Worm (Caenorhabditis elegans) whole organism, L1 larva: ENCODE measurements around the gene algn-6.

Source experiments
- C04F5.9 ChIP-seq: sonication (generic microtip); optimal IDR thresholded peaks from 2 replicates; lab custom pipeline; 2016; ENCODE audit warnings: missing genetic modification characterization, missing compliant biosample characterization
- C34B4.2 ChIP-seq: sonication (generic microtip); optimal IDR thresholded peaks from 2 replicates; lab custom pipeline; 2017; ENCODE audit warnings: mild to moderate bottlenecking, missing genetic modification characterization, missing compliant biosample characterization
- F16B12.6 ChIP-seq: fragments of 150-350 bp; optimal IDR thresholded peaks from 2 replicates; lab custom pipeline; 2014; ENCODE audit warnings: missing biosample characterization, missing genetic modification characterization
- aha-1 ChIP-seq: fragments of 150-350 bp; optimal IDR thresholded peaks from 2 replicates; lab custom pipeline; 2014; ENCODE audit warnings: missing biosample characterization, missing genetic modification characterization
- aly-2 ChIP-seq: fragments of 150-350 bp; optimal IDR thresholded peaks from 2 replicates; lab custom pipeline; 2014; ENCODE audit warnings: missing biosample characterization, missing genetic modification characterization
- ama-1 ChIP-seq: fragments of 150-350 bp; optimal IDR thresholded peaks from 2 replicates; lab custom pipeline; 2014
- ceh-8 ChIP-seq: fragments of 200-800 bp; sonication (Bioruptor generic); optimal IDR thresholded peaks from 2 replicates; lab custom pipeline; 2018; ENCODE audit warnings: mild to moderate bottlenecking, missing genetic modification characterization, moderate library complexity, missing compliant biosample characterization
- ceh-82 ChIP-seq, 3 experiments: fragments of 150-350 bp in 1 of 3; sonication (generic microtip) in 2 of 3; optimal IDR thresholded peaks; 2 replicates each; lab custom pipeline; 2014 to 2017; ENCODE audit warnings: missing biosample characterization in 3 of 3, missing genetic modification characterization in 3 of 3
- ceh-88 ChIP-seq: fragments of 200-800 bp; sonication (Bioruptor generic); IDR thresholded peaks from 2 replicates; pipeline ENCODE4 v1.3.6; 2022; ENCODE audit warnings: missing genetic modification characterization, missing compliant biosample characterization
- ceh-90 ChIP-seq: sonication (generic microtip); optimal IDR thresholded peaks from 2 replicates; lab custom pipeline; 2016; ENCODE audit warnings: missing genetic modification characterization, missing compliant biosample characterization
- dsc-1 ChIP-seq: sonication (generic microtip); optimal IDR thresholded peaks from 2 replicates; lab custom pipeline; 2016; ENCODE audit warnings: mild to moderate bottlenecking, missing genetic modification characterization, missing compliant biosample characterization
- efl-3 ChIP-seq: fragments of 200-800 bp; sonication (Bioruptor generic); optimal IDR thresholded peaks from 2 replicates; lab custom pipeline; 2018; ENCODE audit warnings: mild to moderate bottlenecking, missing genetic modification characterization, missing compliant biosample characterization
- egl-13 ChIP-seq: sonication (generic microtip); optimal IDR thresholded peaks from 2 replicates; lab custom pipeline; 2016; ENCODE audit warnings: missing genotype, missing genetic modification reagents, missing genetic modification characterization, missing compliant biosample characterization
- egl-27 ChIP-seq, 2 experiments: fragments of 150-350 bp in 1 of 2; sonication (generic microtip); optimal IDR thresholded peaks; 3 replicates each; lab custom pipeline; 2017 to 2018; ENCODE audit warnings: missing biosample characterization in 2 of 2, missing genetic modification characterization in 2 of 2, missing genetic modification reagents in 2 of 2
- elt-2 ChIP-seq: sonication (generic microtip); optimal IDR thresholded peaks from 2 replicates; lab custom pipeline; 2016; ENCODE audit warnings: missing genetic modification characterization, mild to moderate bottlenecking, inconsistent platforms, missing compliant biosample characterization, missing genetic modification reagents
- elt-3 ChIP-seq, 6 experiments: fragments of 150-350 bp in 1 of 6; sonication (generic microtip); optimal IDR thresholded peaks; 2 replicates each; lab custom pipeline; 2017 to 2018; ENCODE audit warnings: missing biosample characterization in 6 of 6, missing genetic modification characterization in 6 of 6, inconsistent platforms in 1 of 6
- ets-5 ChIP-seq: fragments of 200-800 bp; sonication (Bioruptor generic); IDR thresholded peaks from 2 replicates; pipeline ENCODE4 v1.3.6; 2022; ENCODE audit warnings: missing genetic modification characterization, missing compliant biosample characterization
- fkh-4 ChIP-seq: sonication (generic microtip); optimal IDR thresholded peaks from 2 replicates; lab custom pipeline; 2016; ENCODE audit warnings: missing compliant biosample characterization, missing genetic modification characterization, borderline replicate concordance
- fkh-8 ChIP-seq: sonication (generic microtip); optimal IDR thresholded peaks from 2 replicates; lab custom pipeline; 2016; ENCODE audit warnings: mild to moderate bottlenecking, missing genetic modification characterization, missing compliant biosample characterization
- fos-1 ChIP-seq: fragments of 150-350 bp; optimal IDR thresholded peaks from 2 replicates; lab custom pipeline; 2014; ENCODE audit warnings: missing biosample characterization, missing genetic modification characterization
- hlh-17 ChIP-seq: fragments of 200-800 bp; sonication (Bioruptor generic); optimal IDR thresholded peaks from 2 replicates; lab custom pipeline; 2018; ENCODE audit warnings: missing genetic modification characterization, mild to moderate bottlenecking, missing compliant biosample characterization, moderate library complexity, borderline replicate concordance
- hlh-4 ChIP-seq: sonication (generic microtip); optimal IDR thresholded peaks from 2 replicates; lab custom pipeline; 2016; ENCODE audit warnings: mild to moderate bottlenecking, missing genetic modification characterization, missing compliant biosample characterization
- isw-1 ChIP-seq: fragments of 200-800 bp; sonication (Bioruptor generic); IDR thresholded peaks from 2 replicates; pipeline ENCODE4 v1.3.6; 2022; ENCODE audit warnings: missing genetic modification characterization, missing compliant biosample characterization
- jun-1 ChIP-seq: fragments of 150-350 bp; optimal IDR thresholded peaks from 2 replicates; lab custom pipeline; 2014; ENCODE audit warnings: missing biosample characterization, missing genetic modification reagents, missing genetic modification characterization
- lin-35 ChIP-seq, 2 experiments: fragments of 150-350 bp; optimal IDR thresholded peaks; 2 replicates each; lab custom pipeline; 2014; ENCODE audit warnings: missing biosample characterization in 2 of 2, missing genetic modification characterization in 2 of 2, missing genetic modification reagents in 2 of 2
- lin-39 ChIP-seq: fragments of 150-350 bp; optimal IDR thresholded peaks from 2 replicates; lab custom pipeline; 2014; ENCODE audit warnings: missing biosample characterization, missing genetic modification reagents, missing genetic modification characterization
- lir-3 ChIP-seq: sonication (generic microtip); optimal IDR thresholded peaks from 2 replicates; lab custom pipeline; 2016; ENCODE audit warnings: mild to moderate bottlenecking, missing genetic modification characterization, moderate library complexity, missing compliant biosample characterization; ENCODE audit not compliant: poor library complexity
- lsy-2 ChIP-seq, 2 experiments: fragments of 150-350 bp; optimal IDR thresholded peaks; 2 replicates each; lab custom pipeline; 2014; ENCODE audit warnings: missing biosample characterization in 2 of 2, missing genetic modification characterization in 2 of 2
- mab-9 ChIP-seq: fragments of 200-800 bp; sonication (Bioruptor generic); IDR thresholded peaks from 2 replicates; pipeline ENCODE4 v1.3.6; 2022; ENCODE audit warnings: missing genetic modification reagents, missing genetic modification characterization, missing compliant biosample characterization
- mdl-1 ChIP-seq, 2 experiments: fragments of 150-350 bp; optimal IDR thresholded peaks; 2 replicates each; lab custom pipeline; 2014 to 2017; ENCODE audit warnings: missing biosample characterization in 2 of 2, missing genetic modification characterization in 2 of 2, inconsistent platforms in 1 of 2
- mef-2 ChIP-seq: fragments of 150-350 bp; optimal IDR thresholded peaks from 2 replicates; lab custom pipeline; 2014; ENCODE audit warnings: missing biosample characterization, missing genetic modification characterization
- nhr-11 ChIP-seq: fragments of 150-350 bp; optimal IDR thresholded peaks from 2 replicates; lab custom pipeline; 2014; ENCODE audit warnings: missing biosample characterization, missing genetic modification characterization
- nhr-20 ChIP-seq: sonication (generic microtip); optimal IDR thresholded peaks from 2 replicates; lab custom pipeline; 2016; ENCODE audit warnings: mild to moderate bottlenecking, missing genetic modification characterization, missing compliant biosample characterization
- nhr-47 ChIP-seq: sonication (generic microtip); optimal IDR thresholded peaks from 2 replicates; lab custom pipeline; 2016; ENCODE audit warnings: mild to moderate bottlenecking, missing genetic modification characterization, moderate library complexity, missing compliant biosample characterization
- nhr-71 ChIP-seq: sonication (generic microtip); optimal IDR thresholded peaks from 2 replicates; lab custom pipeline; 2016; ENCODE audit warnings: mild to moderate bottlenecking, missing genetic modification characterization, moderate library complexity, missing compliant biosample characterization
- nhr-77 ChIP-seq: fragments of 150-350 bp; optimal IDR thresholded peaks from 2 replicates; lab custom pipeline; 2014; ENCODE audit warnings: missing biosample characterization, missing genetic modification characterization
- nhr-84 ChIP-seq: sonication (generic microtip); optimal IDR thresholded peaks from 2 replicates; lab custom pipeline; 2017; ENCODE audit warnings: missing biosample characterization, missing genetic modification characterization
- nhr-85 ChIP-seq: sonication (generic microtip); peaks from one replicate; lab custom pipeline; 2016; ENCODE audit warnings: missing genetic modification characterization, inconsistent platforms, missing compliant biosample characterization
- nhr-90 ChIP-seq: sonication (generic microtip); optimal IDR thresholded peaks from 2 replicates; lab custom pipeline; 2016; ENCODE audit warnings: mild to moderate bottlenecking, missing genetic modification characterization, missing compliant biosample characterization; ENCODE audit not compliant: poor library complexity
- pag-3 ChIP-seq: sonication (generic microtip); optimal IDR thresholded peaks from 2 replicates; lab custom pipeline; 2017; ENCODE audit warnings: missing genetic modification characterization, mild to moderate bottlenecking, missing compliant biosample characterization, antibody characterized with exemption, borderline replicate concordance; ENCODE audit not compliant: insufficient read depth
- pax-3 ChIP-seq: fragments of 200-800 bp; sonication (Bioruptor generic); optimal IDR thresholded peaks from 2 replicates; lab custom pipeline; 2018; ENCODE audit warnings: mild to moderate bottlenecking, missing genetic modification characterization, moderate library complexity, missing compliant biosample characterization
- rnt-1 ChIP-seq: sonication (generic microtip); optimal IDR thresholded peaks from 2 replicates; lab custom pipeline; 2016; ENCODE audit warnings: mild to moderate bottlenecking, missing genetic modification characterization, moderate library complexity, missing compliant biosample characterization
- skn-1 ChIP-seq: fragments of 150-350 bp; optimal IDR thresholded peaks from 2 replicates; lab custom pipeline; 2014; ENCODE audit warnings: missing biosample characterization, missing genetic modification characterization
- swsn-7 ChIP-seq: sonication (generic microtip); optimal IDR thresholded peaks from 2 replicates; lab custom pipeline; 2016; ENCODE audit warnings: missing genetic modification characterization, missing compliant biosample characterization
- tlp-1 ChIP-seq: fragments of 150-350 bp; optimal IDR thresholded peaks from 2 replicates; lab custom pipeline; 2014; ENCODE audit warnings: missing biosample characterization, missing genetic modification characterization
- unc-130 ChIP-seq: fragments of 150-350 bp; optimal IDR thresholded peaks from 2 replicates; lab custom pipeline; 2017; ENCODE audit warnings: missing biosample characterization, missing genetic modification characterization, inconsistent platforms
- unc-30 ChIP-seq: sonication (generic microtip); optimal IDR thresholded peaks from 2 replicates; lab custom pipeline; 2017; ENCODE audit warnings: missing biosample characterization, missing genetic modification characterization
- unc-86 ChIP-seq: sonication (generic microtip); optimal IDR thresholded peaks from 2 replicates; lab custom pipeline; 2016; ENCODE audit warnings: missing genetic modification characterization, missing compliant biosample characterization
- unc-98 ChIP-seq: fragments of 200-800 bp; sonication (Bioruptor generic); IDR thresholded peaks from 2 replicates; pipeline ENCODE4 v1.3.6; 2022; ENCODE audit warnings: missing genetic modification characterization, missing compliant biosample characterization
- vab-15 ChIP-seq: sonication (generic microtip); optimal IDR thresholded peaks from 2 replicates; lab custom pipeline; 2017; ENCODE audit warnings: missing genotype, mild to moderate bottlenecking, missing genetic modification characterization, missing compliant biosample characterization
- zip-4 ChIP-seq: fragments of 200-800 bp; sonication (Bioruptor generic); optimal IDR thresholded peaks from 2 replicates; lab custom pipeline; 2018; ENCODE audit warnings: mild to moderate bottlenecking, missing genetic modification characterization, moderate library complexity, missing compliant biosample characterization

Gene algn-6

ce11 chrII:8059532-8059931 lies 19.9 kb downstream of the algn-6 start:
- TF ChIP-seq lsy-2 (tag; optimal IDR thresholded peaks at IDR 0.05; lab: Kevin White, UChicago): no peak
- TF ChIP-seq ceh-90 (tag; lab: Kevin White, UChicago): no peak
- no peak for TF ChIP-seq ceh-82 (tag; optimal IDR thresholded peaks at IDR 0.05; lab: Kevin White, UChicago)
- TF ChIP-seq ama-1 (lab: Kevin White, UChicago): no peak
- no peak for TF ChIP-seq tlp-1 (tag; lab: Kevin White, UChicago)
- no peak for TF ChIP-seq mdl-1 (tag; optimal IDR thresholded peaks at IDR 0.05; lab: Kevin White, UChicago)
- no peak for TF ChIP-seq C04F5.9 (tag; lab: Kevin White, UChicago)
- no peak for TF ChIP-seq unc-86 (tag; lab: Kevin White, UChicago)
- TF ChIP-seq mef-2: no peak
- no peak for TF ChIP-seq ceh-8 (GFP tag; lab: Kevin White, UChicago)
- peak; percentile 66 for TF ChIP-seq nhr-11 (tag; lab: Kevin White, UChicago)
- TF ChIP-seq dsc-1: peak; percentile 95
- TF ChIP-seq nhr-77 (tag; lab: Kevin White, UChicago): no peak
- TF ChIP-seq hlh-4: no peak
- no peak for TF ChIP-seq F16B12.6 (tag; lab: Kevin White, UChicago)
- no peak for TF ChIP-seq lin-35 (GFP tag; optimal IDR thresholded peaks at IDR 0.05; lab: Kevin White, UChicago)
- no peak for TF ChIP-seq ets-5
- TF ChIP-seq unc-130 (tag; lab: Kevin White, UChicago): no peak
- TF ChIP-seq hlh-17 (GFP tag; lab: Kevin White, UChicago): no peak
- TF ChIP-seq C34B4.2 (tag; lab: Kevin White, UChicago): no peak
- no peak for TF ChIP-seq rnt-1 (tag; lab: Kevin White, UChicago)
- TF ChIP-seq nhr-90 (tag; lab: Kevin White, UChicago): no peak
- TF ChIP-seq skn-1: no peak
- no peak for TF ChIP-seq zip-4 (GFP tag; lab: Kevin White, UChicago)
- TF ChIP-seq nhr-85 (tag; lab: Kevin White, UChicago): no peak
- TF ChIP-seq pag-3 (tag; lab: Kevin White, UChicago): no peak
- no peak for TF ChIP-seq unc-98 (GFP tag; lab: Robert Waterston, UW)
- no peak for TF ChIP-seq isw-1 (GFP tag; lab: Robert Waterston, UW)
- TF ChIP-seq nhr-20 (tag; lab: Kevin White, UChicago): no peak
- TF ChIP-seq fkh-8 (tag; lab: Kevin White, UChicago): peak; percentile 47
- no peak for TF ChIP-seq vab-15 (tag; lab: Kevin White, UChicago)
- no peak for TF ChIP-seq ceh-88 (GFP tag; lab: Robert Waterston, UW)
- TF ChIP-seq efl-3: no peak
- TF ChIP-seq unc-30 (tag; lab: Kevin White, UChicago): no peak
- peak; percentile 41 for TF ChIP-seq nhr-71 (tag; lab: Kevin White, UChicago)
- no peak for TF ChIP-seq swsn-7
- peak; percentile 64 for TF ChIP-seq egl-13
- no peak for TF ChIP-seq elt-2
- peak; percentile 55 for TF ChIP-seq nhr-47 (tag; lab: Kevin White, UChicago)

ce11 chrII:8062334-8062791 lies 22.8 kb downstream of the algn-6 start, which contains the start of gene ufd-2:
Gene ufd-2 (plus strand): TSS chrII:8062741.
- no peak for TF ChIP-seq aha-1 (tag; lab: Kevin White, UChicago)
- no peak for TF ChIP-seq fkh-4 (tag; lab: Kevin White, UChicago)
- TF ChIP-seq hlh-17 (GFP tag; lab: Kevin White, UChicago): no peak
- no peak for TF ChIP-seq aly-2 (tag; lab: Kevin White, UChicago)
- peak; percentile 68 for TF ChIP-seq lir-3 (tag; lab: Kevin White, UChicago)
- TF ChIP-seq fos-1 (tag; lab: Kevin White, UChicago): peak; percentile 17
- TF ChIP-seq unc-30 (tag; lab: Kevin White, UChicago): no peak
- no peak for TF ChIP-seq hlh-4
- TF ChIP-seq jun-1 (tag; lab: Kevin White, UChicago): peak; percentile 50
- TF ChIP-seq lin-39 (tag; lab: Kevin White, UChicago): no peak
- peak; percentile 86 for TF ChIP-seq rnt-1 (tag; lab: Kevin White, UChicago)
- no peak for TF ChIP-seq elt-3 (tag; optimal IDR thresholded peaks at IDR 0.05; lab: Kevin White, UChicago)
- no peak for TF ChIP-seq ceh-90 (tag; lab: Kevin White, UChicago)
- no peak for TF ChIP-seq zip-4 (GFP tag; lab: Kevin White, UChicago)
- TF ChIP-seq lin-35 (GFP tag; optimal IDR thresholded peaks at IDR 0.05; lab: Kevin White, UChicago): peak; percentile 72 to 83
- TF ChIP-seq nhr-71 (tag; lab: Kevin White, UChicago): peak; percentile 74
- TF ChIP-seq pag-3 (tag; lab: Kevin White, UChicago): no peak
- TF ChIP-seq skn-1: peak; percentile 89
- TF ChIP-seq nhr-84 (tag; lab: Kevin White, UChicago): no peak
- TF ChIP-seq egl-27 (tag; optimal IDR thresholded peaks at IDR 0.05; lab: Kevin White, UChicago): no peak
- peak; percentile 60 for TF ChIP-seq nhr-90 (tag; lab: Kevin White, UChicago)
- TF ChIP-seq pax-3: peak; percentile 60
- no peak for TF ChIP-seq mab-9 (GFP tag; lab: Robert Waterston, UW)
